Worm (Caenorhabditis elegans): ENCODE results near the gene Y46G5A.23.

DNA sequence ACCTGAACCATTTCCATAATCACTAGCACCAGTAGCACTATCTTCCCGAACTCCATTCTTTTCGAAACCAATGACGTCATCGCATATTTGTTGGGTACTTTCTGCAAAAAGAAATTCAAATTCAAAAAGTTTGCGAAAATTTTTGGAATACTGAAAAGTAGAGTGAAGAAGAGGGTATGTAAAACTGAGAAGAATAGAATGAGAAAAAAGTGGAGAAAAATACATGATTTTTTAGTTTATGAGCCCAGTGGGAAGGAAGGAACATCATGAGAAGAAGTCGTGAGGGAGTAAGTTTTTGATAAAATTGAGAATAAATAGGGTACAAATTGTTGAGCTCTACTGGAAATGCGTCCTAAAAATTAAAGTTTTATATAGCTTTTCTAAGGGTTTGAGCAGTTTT lies 11.3 kb upstream of the Y46G5A.23 start, which contains the start of gene lgc-35:
- no peak for TF ChIP-seq ama-1 (optimal IDR thresholded peaks at IDR 0.05)
- TF ChIP-seq ama-1 (GFP tag; optimal IDR thresholded peaks at IDR 0.05) = no peak
- no peak for TF ChIP-seq snpc-1.3 (tag; optimal IDR thresholded peaks at IDR 0.05; ENCODE audit: insufficient read depth)
- no peak for TF ChIP-seq zim-3 (tag; optimal IDR thresholded peaks at IDR 0.05)
- TF ChIP-seq madf-8 (GFP tag; conservative IDR thresholded peaks at IDR 0.05) = no peak
